Worm (Caenorhabditis elegans) whole organism, midembryonic: Measurements from ENCODE around the gene C08H9.15.
"Not testable (repeated sequence)": the region's sequence is repeated elsewhere in the genome, so short reads cannot be mapped to it uniquely, and the experiment has no call there.

ENCODE experiments used
- T22C8.4 ChIP-seq: fragments of 200-800 bp; sonication (Bioruptor generic); IDR thresholded peaks from 2 replicates; pipeline ENCODE4 v1.3.6; 2022; ENCODE audit warnings: missing genetic modification characterization, missing compliant biosample characterization
- cog-1 ChIP-seq: sonication (generic microtip); optimal IDR thresholded peaks from 2 replicates; lab custom pipeline; 2016; ENCODE audit warnings: missing genetic modification characterization, missing compliant biosample characterization
- flt-1 ChIP-seq: fragments of 200-800 bp; sonication (Bioruptor generic); IDR thresholded peaks from 2 replicates; pipeline ENCODE4 v1.3.6; 2022; ENCODE audit warnings: missing genetic modification characterization, missing compliant biosample characterization
- klf-2 ChIP-seq: fragments of 200-800 bp; sonication (Bioruptor generic); conservative IDR thresholded peaks from 2 replicates; pipeline ENCODE4 v1.3.6; 2022; ENCODE audit warnings: missing genetic modification reagents, missing genetic modification characterization, missing compliant biosample characterization
- med-1 ChIP-seq: sonication (generic microtip); optimal IDR thresholded peaks from 2 replicates; lab custom pipeline; 2017; ENCODE audit warnings: missing genetic modification characterization, mild to moderate bottlenecking, missing compliant biosample characterization, antibody characterized with exemption, missing genetic modification reagents; ENCODE audit not compliant: insufficient read depth
- ref-1 ChIP-seq: fragments of 200-800 bp; sonication (Bioruptor generic); conservative IDR thresholded peaks from 2 replicates; pipeline ENCODE4 v1.3.6; 2022; ENCODE audit warnings: missing genetic modification reagents, missing genetic modification characterization, missing compliant biosample characterization
- tab-1 ChIP-seq: fragments of 200-800 bp; sonication (Bioruptor generic); IDR thresholded peaks from 2 replicates; pipeline ENCODE4 v1.3.6; 2022; ENCODE audit warnings: missing genetic modification characterization, missing compliant biosample characterization
- ztf-23 ChIP-seq: fragments of 200-800 bp; sonication (Bioruptor generic); IDR thresholded peaks from 2 replicates; pipeline ENCODE4 v1.3.6; 2022; ENCODE audit warnings: missing genetic modification reagents, missing genetic modification characterization, missing compliant biosample characterization
- ztf-29 ChIP-seq: fragments of 200-800 bp; sonication (Bioruptor generic); IDR thresholded peaks from 2 replicates; pipeline ENCODE4 v1.3.6; 2022; ENCODE audit warnings: missing genetic modification reagents, missing genetic modification characterization, missing compliant biosample characterization

The C08H9.15 gene

DNA sequence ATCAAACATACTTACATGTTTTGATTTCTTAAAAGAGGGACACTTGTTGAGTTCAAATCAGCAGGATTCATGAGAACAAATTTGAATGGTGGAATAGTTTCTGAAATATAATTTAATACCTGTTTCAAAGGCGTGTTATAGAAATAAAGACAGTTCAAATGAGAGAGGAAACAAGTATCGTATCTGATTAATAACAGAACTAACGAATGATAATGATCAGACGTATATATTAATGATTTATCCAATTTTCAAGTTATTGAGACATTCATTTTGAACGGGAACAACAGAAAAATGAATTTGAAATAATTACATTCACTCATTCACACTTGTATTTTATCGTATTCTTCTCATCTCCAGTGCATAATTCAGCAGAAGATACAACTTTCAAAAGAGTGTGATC, 25.4 kb upstream of the C08H9.15 start, which contains the start of gene chil-4:
Gene chil-4 (minus strand): TSS at position 101 of the 400 bp plus-strand sequence.
- no peak for TF ChIP-seq klf-2 (GFP tag; lab: Robert Waterston, UW)
- TF ChIP-seq tab-1 (GFP tag; lab: Robert Waterston, UW): no peak
- TF ChIP-seq cog-1 (tag; lab: Kevin White, UChicago): no peak
- no peak for TF ChIP-seq med-1 (GFP tag; lab: Kevin White, UChicago)
- TF ChIP-seq T22C8.4 (GFP tag; lab: Robert Waterston, UW): no peak

DNA sequence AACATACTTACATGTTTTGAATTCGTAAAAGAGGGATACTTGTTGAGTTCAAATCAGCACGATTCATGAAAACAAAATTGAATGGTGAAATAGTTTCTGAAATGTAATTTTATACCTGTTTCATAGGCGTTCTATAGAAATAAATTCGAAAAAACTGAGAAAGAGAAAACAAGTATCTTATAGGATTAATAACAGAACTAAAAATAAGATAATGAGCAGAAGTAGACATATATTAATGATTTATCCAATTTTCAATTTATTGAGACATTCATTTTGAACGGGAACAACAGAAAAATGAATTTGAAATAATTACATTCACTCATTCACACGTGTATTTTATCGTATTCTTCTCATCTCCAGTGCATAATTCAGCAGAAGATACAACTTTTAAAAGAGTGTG, 23.2 kb upstream of the C08H9.15 start, which contains the start of gene chil-6:
Gene chil-6 (minus strand): TSS at position 101 of the 400 bp plus-strand sequence.
- no peak for TF ChIP-seq klf-2 (GFP tag; lab: Robert Waterston, UW)
- no peak for TF ChIP-seq med-1 (GFP tag; lab: Kevin White, UChicago)
- TF ChIP-seq ztf-23 (GFP tag; lab: Robert Waterston, UW): no peak
- no peak for TF ChIP-seq T22C8.4 (GFP tag; lab: Robert Waterston, UW)
- no peak for TF ChIP-seq ref-1 (GFP tag; lab: Robert Waterston, UW)
- no peak for TF ChIP-seq flt-1

DNA sequence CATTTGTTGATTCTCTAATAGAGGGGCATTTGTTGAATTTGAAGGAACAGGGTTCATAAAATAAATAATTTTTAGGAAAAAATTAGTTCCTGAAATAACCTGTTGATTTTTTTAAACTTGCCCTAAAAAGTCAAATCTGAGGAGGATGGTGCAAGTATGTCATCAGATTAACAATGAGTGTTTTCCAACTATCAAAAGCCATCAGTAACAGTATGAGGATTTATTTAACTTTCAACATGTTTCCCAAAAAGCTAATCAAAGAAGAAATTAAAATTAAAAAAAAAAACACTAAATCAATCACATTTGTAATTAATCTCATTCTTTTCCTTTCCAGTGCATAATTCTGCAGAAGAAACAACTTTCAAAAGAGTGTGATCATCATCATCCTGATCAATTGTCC, 21.4 kb upstream of the C08H9.15 start, which contains the start of gene chil-5:
Gene chil-5 (minus strand): TSS at position 101 of the 400 bp plus-strand sequence.
- TF ChIP-seq ztf-23 (GFP tag; lab: Robert Waterston, UW) (no peak), flt-1 (no peak), T22C8.4 (GFP tag; lab: Robert Waterston, UW) (no peak), tab-1 (GFP tag; lab: Robert Waterston, UW) (no peak), ref-1 (GFP tag; lab: Robert Waterston, UW) (no peak), ztf-29 (GFP tag; lab: Robert Waterston, UW) (no peak), med-1 (GFP tag; lab: Kevin White, UChicago) (no peak), cog-1 (tag; lab: Kevin White, UChicago) (no peak), klf-2 (GFP tag; lab: Robert Waterston, UW) (no peak)

DNA sequence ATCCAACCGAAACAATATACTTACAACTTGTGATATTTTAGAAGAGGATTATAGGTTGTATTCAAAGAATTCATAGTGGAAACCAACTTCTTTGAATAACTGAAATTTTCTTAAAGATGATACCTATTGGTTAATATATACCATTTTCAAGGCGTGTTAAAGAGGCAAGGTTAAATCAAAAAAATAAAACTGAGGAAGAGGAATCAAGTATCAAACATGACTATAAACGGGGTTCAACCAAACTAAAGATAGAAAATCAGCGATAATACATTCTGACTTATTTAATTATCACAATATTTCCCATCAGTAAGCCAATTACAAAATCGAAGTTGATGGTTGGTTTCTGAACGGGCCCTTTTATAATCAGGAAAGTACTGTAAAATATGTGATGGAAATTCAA, 19.6 kb upstream of the C08H9.15 start, which contains the start of gene chil-3:
Gene chil-3 (minus strand): TSS at position 101 of the 400 bp plus-strand sequence.
- no peak for TF ChIP-seq T22C8.4 (GFP tag; lab: Robert Waterston, UW)
- TF ChIP-seq klf-2 (GFP tag; lab: Robert Waterston, UW): no peak
- no peak for TF ChIP-seq tab-1 (GFP tag; lab: Robert Waterston, UW)
- no peak for TF ChIP-seq med-1 (GFP tag; lab: Kevin White, UChicago)
- no peak for TF ChIP-seq cog-1 (tag; lab: Kevin White, UChicago)
- no peak for TF ChIP-seq ztf-29 (GFP tag; lab: Robert Waterston, UW)
- TF ChIP-seq flt-1: no peak

DNA sequence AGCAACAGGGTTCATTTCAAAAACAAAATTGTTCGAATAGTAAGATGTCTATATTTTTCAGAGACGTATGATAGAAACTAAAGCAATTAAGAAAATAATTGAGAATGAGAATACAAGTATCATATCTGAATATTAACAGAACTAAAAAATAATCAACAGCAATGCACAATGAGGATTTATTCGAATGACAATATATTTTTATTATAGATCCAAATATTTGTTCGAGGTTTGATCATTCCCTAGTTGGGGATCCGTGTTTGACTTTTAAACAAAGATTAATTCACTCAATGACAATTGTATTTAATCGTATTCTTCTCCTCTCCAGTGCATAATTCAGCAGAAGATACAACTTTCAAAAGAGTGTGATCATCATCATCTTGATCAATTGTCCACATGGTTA, 18.8 kb upstream of the C08H9.15 start, which contains the start of gene C08H9.18:
Gene C08H9.18 (minus strand): TSS at position 101 of the 400 bp plus-strand sequence.
- TF ChIP-seq T22C8.4 (GFP tag; lab: Robert Waterston, UW) (no peak), tab-1 (GFP tag; lab: Robert Waterston, UW) (no peak), cog-1 (tag; lab: Kevin White, UChicago) (no peak), ref-1 (GFP tag; lab: Robert Waterston, UW) (no peak), ztf-23 (GFP tag; lab: Robert Waterston, UW) (no peak), ztf-29 (GFP tag; lab: Robert Waterston, UW) (no peak), flt-1 (no peak), med-1 (GFP tag; lab: Kevin White, UChicago) (no peak), klf-2 (GFP tag; lab: Robert Waterston, UW) (no peak)

DNA sequence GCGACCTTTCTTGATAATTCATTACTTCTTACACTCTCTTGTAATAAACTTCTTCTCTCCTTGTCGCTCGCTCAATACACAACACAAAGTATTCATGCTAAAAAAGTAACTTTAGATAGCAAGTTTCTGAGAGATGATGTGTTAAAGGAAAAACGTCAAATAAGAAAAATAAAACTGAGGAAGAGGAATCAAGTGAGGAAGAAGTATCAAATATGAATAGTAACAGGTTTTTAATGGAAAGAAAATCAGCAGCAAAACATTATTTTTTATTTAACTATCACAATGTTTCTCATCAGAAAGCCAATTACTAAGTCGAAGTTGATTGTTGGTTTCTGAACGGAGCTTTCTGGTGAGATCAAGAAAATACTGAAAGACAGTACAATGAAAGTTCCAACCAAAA, 14.6 kb upstream of the C08H9.15 start, which contains the start of gene chil-1:
Gene chil-1 (minus strand): TSS at position 101 of the 400 bp plus-strand sequence.
- TF ChIP-seq tab-1 (GFP tag; lab: Robert Waterston, UW); ref-1 (GFP tag; lab: Robert Waterston, UW); med-1 (GFP tag; lab: Kevin White, UChicago): not testable (repeated sequence)

DNA sequence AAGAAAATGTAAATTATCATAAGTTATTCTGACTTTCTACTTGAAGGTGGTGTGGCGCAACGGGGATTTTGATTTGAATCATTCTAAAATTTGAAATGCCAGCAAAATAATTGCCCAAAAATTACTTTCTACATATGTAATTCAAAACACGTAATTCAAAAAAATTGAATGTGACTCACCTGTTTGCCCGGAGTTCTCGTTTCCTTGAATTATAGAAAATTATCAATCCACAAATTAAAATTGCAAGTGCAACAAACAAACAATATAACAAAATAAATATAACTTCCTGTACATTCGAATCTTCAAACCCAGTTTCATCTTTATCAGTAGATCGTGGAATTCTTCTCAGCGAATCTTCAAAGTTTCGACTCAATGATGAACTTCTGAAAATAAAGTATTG, 12.8 kb upstream of the C08H9.15 start:
- TF ChIP-seq cog-1 (tag; lab: Kevin White, UChicago) (no peak), ztf-29 (GFP tag; lab: Robert Waterston, UW) (no peak), klf-2 (GFP tag; lab: Robert Waterston, UW) (no peak), tab-1 (GFP tag; lab: Robert Waterston, UW) (no peak), ref-1 (GFP tag; lab: Robert Waterston, UW) (no peak), med-1 (GFP tag; lab: Kevin White, UChicago) (no peak), ztf-23 (GFP tag; lab: Robert Waterston, UW) (no peak), flt-1 (no peak), T22C8.4 (GFP tag; lab: Robert Waterston, UW) (no peak)

DNA sequence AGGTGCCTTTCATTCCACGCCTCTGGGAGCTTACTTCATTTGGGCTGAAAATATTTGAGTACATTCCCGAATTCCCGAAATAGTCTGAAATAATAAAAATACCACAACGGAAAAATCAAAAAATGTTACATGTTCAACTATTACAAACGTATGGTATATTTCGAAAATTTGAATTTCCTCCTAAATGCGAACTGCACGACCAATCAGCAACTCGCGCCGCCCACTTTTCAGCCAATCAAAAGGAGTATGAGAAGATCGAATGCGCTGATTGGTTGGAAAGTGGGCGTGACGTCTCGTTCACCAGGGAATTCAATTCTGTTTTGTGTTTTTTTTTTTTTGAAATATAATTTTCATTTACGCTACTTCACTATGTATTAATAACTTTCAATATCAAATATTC, 12.3 kb upstream of the C08H9.15 start, which contains the start of gene old-1:
Gene old-1 (minus strand): TSS at position 50 of the 400 bp plus-strand sequence.
- TF ChIP-seq klf-2 (GFP tag; lab: Robert Waterston, UW): no peak
- no peak for TF ChIP-seq cog-1 (tag; lab: Kevin White, UChicago)
- TF ChIP-seq ref-1 (GFP tag; lab: Robert Waterston, UW): no peak
- no peak for TF ChIP-seq T22C8.4 (GFP tag; lab: Robert Waterston, UW)
- TF ChIP-seq ztf-29 (GFP tag; lab: Robert Waterston, UW): no peak
- no peak for TF ChIP-seq flt-1
- TF ChIP-seq med-1 (GFP tag; lab: Kevin White, UChicago): no peak
- no peak for TF ChIP-seq ztf-23 (GFP tag; lab: Robert Waterston, UW)
- TF ChIP-seq tab-1 (GFP tag; lab: Robert Waterston, UW): no peak

DNA sequence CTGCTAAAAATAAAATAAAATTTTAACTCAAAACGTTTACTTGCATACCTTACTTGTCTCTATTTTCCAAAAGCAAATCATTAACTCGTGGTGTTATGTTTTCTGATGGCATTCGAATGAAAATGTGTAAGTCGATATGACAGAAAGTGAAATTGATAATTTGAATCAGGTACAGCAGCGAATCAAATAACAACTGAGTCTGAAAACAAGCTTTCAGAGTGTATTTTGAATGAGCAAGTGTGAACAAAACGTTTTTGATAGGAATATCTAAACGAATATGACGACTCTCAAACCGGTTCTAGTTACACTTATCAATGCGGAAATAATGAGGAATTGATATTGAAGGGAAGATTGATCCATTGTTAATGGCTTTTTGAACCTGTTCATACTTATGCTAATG, 9.9 kb upstream of the C08H9.15 start, which contains the start of gene chil-7:
Gene chil-7 (minus strand): TSS at position 112 of the 400 bp plus-strand sequence.
- TF ChIP-seq tab-1 (GFP tag; lab: Robert Waterston, UW): no peak
- no peak for TF ChIP-seq flt-1
- TF ChIP-seq ztf-29 (GFP tag; lab: Robert Waterston, UW): no peak
- no peak for TF ChIP-seq ref-1 (GFP tag; lab: Robert Waterston, UW)
- TF ChIP-seq ztf-23 (GFP tag; lab: Robert Waterston, UW): no peak
- no peak for TF ChIP-seq cog-1 (tag; lab: Kevin White, UChicago)
